Fruit fly (Drosophila melanogaster) whole organism, wandering third instar larva: Measurements from ENCODE around the gene CG13314.

Experiments used
- Abd-B ChIP-seq: fragments of >200 bp; optimal IDR thresholded peaks from 2 replicates; lab custom pipeline; 2017; ENCODE audit warnings: missing biosample characterization, missing genetic modification characterization
- CG32264 ChIP-seq: fragments of 200-800 bp; sonication (Bioruptor generic); optimal IDR thresholded peaks from 2 replicates; lab custom pipeline; 2016; ENCODE audit warnings: missing biosample characterization, missing genetic modification characterization
- CG9705 ChIP-seq: fragments of 200-800 bp; sonication (Bioruptor generic); optimal IDR thresholded peaks from 2 replicates; lab custom pipeline; 2018; ENCODE audit warnings: missing biosample characterization, mild to moderate bottlenecking, missing genetic modification characterization
- CrebA ChIP-seq: fragments of 200-800 bp; sonication (Bioruptor generic); optimal IDR thresholded peaks from 2 replicates; lab custom pipeline; 2016; ENCODE audit warnings: missing biosample characterization, mild to moderate bottlenecking, missing genetic modification characterization, borderline replicate concordance
- Dfd ChIP-seq: fragments of >200 bp; optimal IDR thresholded peaks from 2 replicates; lab custom pipeline; 2017; ENCODE audit warnings: missing biosample characterization, missing genetic modification characterization
- Dif ChIP-seq: fragments of 200-275, 200-300 bp; sonication (Bioruptor generic); optimal IDR thresholded peaks from 2 replicates; lab custom pipeline; 2018; ENCODE audit warnings: missing biosample characterization, missing genetic modification characterization; ENCODE audit not compliant: partially characterized antibody
- GATAd ChIP-seq: sonication (Bioruptor generic); optimal IDR thresholded peaks from 2 replicates; lab custom pipeline; 2016; ENCODE audit warnings: missing biosample characterization, missing genetic modification characterization
- HLH106 ChIP-seq: fragments of 200-800 bp; optimal IDR thresholded peaks from 3 replicates; lab custom pipeline; 2019; ENCODE audit warnings: missing biosample characterization, mild to moderate bottlenecking, missing genetic modification characterization, moderate library complexity
- Hnf4 ChIP-seq: fragments of 200-800 bp; sonication (Bioruptor generic); optimal IDR thresholded peaks from 2 replicates; lab custom pipeline; 2016; ENCODE audit warnings: missing biosample characterization, mild to moderate bottlenecking, missing genetic modification characterization
- Hr78 ChIP-seq: fragments of >200 bp; optimal IDR thresholded peaks from 2 replicates; lab custom pipeline; 2017; ENCODE audit warnings: missing biosample characterization, missing genetic modification characterization
- Hr83 ChIP-seq: fragments of 200-300 bp; sonication (Bioruptor generic); optimal IDR thresholded peaks from 2 replicates; lab custom pipeline; 2016; ENCODE audit warnings: missing biosample characterization, mild to moderate bottlenecking, missing genetic modification characterization, moderate library complexity; ENCODE audit not compliant: poor library complexity, severe bottlenecking
- Mio ChIP-seq: sonication (Bioruptor generic); optimal IDR thresholded peaks from 2 replicates; lab custom pipeline; 2016; ENCODE audit warnings: missing biosample characterization, missing genetic modification characterization
- Myc ChIP-seq: fragments of >200 bp; optimal IDR thresholded peaks from 2 replicates; lab custom pipeline; 2017
- N ChIP-seq: fragments of >200 bp; optimal IDR thresholded peaks from 2 replicates; lab custom pipeline; 2018; ENCODE audit warnings: missing biosample characterization, missing external identifiers, missing genetic modification characterization
- OdsH ChIP-seq: fragments of 200-800 bp; sonication (Bioruptor generic); optimal IDR thresholded peaks from 2 replicates; lab custom pipeline; 2016; ENCODE audit warnings: missing biosample characterization, mild to moderate bottlenecking, missing genetic modification characterization
- Rel ChIP-seq, 2 experiments: fragments of 200-800 bp; sonication (Bioruptor generic) in 1 of 2; optimal IDR thresholded peaks; 2 replicates in 1 of 2; 3 replicates in 1 of 2; lab custom pipeline; 2016 to 2019; ENCODE audit warnings: mild to moderate bottlenecking in 2 of 2, missing biosample characterization in 2 of 2, missing genetic modification characterization in 2 of 2, moderate library complexity in 1 of 2
- Vsx2 ChIP-seq: fragments of 200-300, 225-300 bp; sonication (Bioruptor generic); optimal IDR thresholded peaks from 2 replicates; lab custom pipeline; 2018; ENCODE audit warnings: missing biosample characterization, missing genetic modification characterization; ENCODE audit not compliant: partially characterized antibody
- br ChIP-seq: fragments of 200-800 bp; sonication (Bioruptor generic); optimal IDR thresholded peaks from 2 replicates; lab custom pipeline; 2016; ENCODE audit warnings: missing biosample characterization, missing genetic modification characterization
- brk ChIP-seq: fragments of 200-800 bp; sonication (Bioruptor generic); optimal IDR thresholded peaks from 2 replicates; lab custom pipeline; 2016; ENCODE audit warnings: missing biosample characterization, mild to moderate bottlenecking, missing genetic modification characterization
- dl ChIP-seq, 2 experiments: fragments of 175-275, 200-275 bp in 1 of 2; fragments of 200-275 bp in 1 of 2; sonication (Bioruptor generic); optimal IDR thresholded peaks; lab custom pipeline; 2018; ENCODE audit warnings: mild to moderate bottlenecking in 2 of 2, missing biosample characterization in 2 of 2, missing genetic modification characterization in 2 of 2, moderate library complexity in 2 of 2; ENCODE audit not compliant: partially characterized antibody in 2 of 2, insufficient read depth in 1 of 2
- dmrt93B ChIP-seq: fragments of 200-800 bp; sonication (Bioruptor generic); optimal IDR thresholded peaks from 2 replicates; lab custom pipeline; 2018; ENCODE audit warnings: missing biosample characterization, mild to moderate bottlenecking, missing genetic modification characterization
- dsf ChIP-seq: sonication (Bioruptor generic); optimal IDR thresholded peaks from 2 replicates; lab custom pipeline; 2016; ENCODE audit warnings: missing biosample characterization, missing genetic modification characterization, borderline replicate concordance
- ey ChIP-seq: fragments of 200-800 bp; sonication (Bioruptor generic); optimal IDR thresholded peaks from 2 replicates; lab custom pipeline; 2016; ENCODE audit warnings: missing biosample characterization, missing genetic modification characterization
- foxo ChIP-seq, 2 experiments: fragments of 200-800 bp; sonication (Bioruptor generic); optimal IDR thresholded peaks; 2 replicates in 1 of 2; 3 replicates in 1 of 2; lab custom pipeline; 2016 to 2017; ENCODE audit warnings: missing biosample characterization in 2 of 2, missing genetic modification characterization in 2 of 2
- h ChIP-seq: fragments of 200-800 bp; sonication (Bioruptor generic); optimal IDR thresholded peaks from 3 replicates; lab custom pipeline; 2016; ENCODE audit warnings: missing biosample characterization, mild to moderate bottlenecking, missing genetic modification characterization
- jim ChIP-seq: fragments of 175-275, 200-325 bp; sonication (Bioruptor generic); optimal IDR thresholded peaks from 2 replicates; lab custom pipeline; 2016; ENCODE audit warnings: missing biosample characterization, mild to moderate bottlenecking, missing genetic modification characterization
- lola ChIP-seq: fragments of >200 bp; optimal IDR thresholded peaks from 2 replicates; lab custom pipeline; 2017; ENCODE audit warnings: missing biosample characterization, missing genetic modification characterization
- pan ChIP-seq: fragments of >200 bp; optimal IDR thresholded peaks from 2 replicates; lab custom pipeline; 2017
- psq ChIP-seq: fragments of 200-800 bp; sonication (Bioruptor generic); optimal IDR thresholded peaks from 3 replicates; lab custom pipeline; 2017; ENCODE audit warnings: missing biosample characterization, mild to moderate bottlenecking, missing genetic modification characterization, moderate library complexity
- sage ChIP-seq: fragments of 200-800 bp; sonication (Bioruptor generic); optimal IDR thresholded peaks from 2 replicates; lab custom pipeline; 2016; ENCODE audit warnings: missing biosample characterization, mild to moderate bottlenecking, missing genetic modification characterization
- tai ChIP-seq: sonication (Bioruptor generic); optimal IDR thresholded peaks from 2 replicates; lab custom pipeline; 2016; ENCODE audit warnings: missing biosample characterization, missing genetic modification characterization
- woc ChIP-seq: sonication (Bioruptor generic); optimal IDR thresholded peaks from 2 replicates; lab custom pipeline; 2016; ENCODE audit warnings: missing biosample characterization, mild to moderate bottlenecking, missing genetic modification characterization

Gene CG13314

dm6 chr3L:8981495-8981894, at the start of gene CG13314:
CG13314 (plus strand) TSS chr3L:8981795.
- TF ChIP-seq GATAd (no peak), lola (GFP tag; lab: Kevin White, UChicago) (no peak), N (no peak), woc (GFP tag; lab: Kevin White, UChicago) (no peak), br (GFP tag; lab: Kevin White, UChicago) (no peak), Hnf4 (GFP tag; lab: Kevin White, UChicago) (no peak), brk (GFP tag; lab: Kevin White, UChicago) (no peak), foxo (GFP tag; optimal IDR thresholded peaks at IDR 0.05; lab: Kevin White, UChicago) (no peak), Rel (GFP tag; optimal IDR thresholded peaks at IDR 0.05; lab: Kevin White, UChicago) (no peak), Rel (tag; optimal IDR thresholded peaks at IDR 0.05; lab: Kevin White, UChicago) (no peak)

- TF ChIP-seq Vsx2 = no peak
- peak; percentile 34 for TF ChIP-seq CrebA (GFP tag; lab: Kevin White, UChicago)
Observed at dm6 chr3L:8931916-8932315, 49.7 kb upstream of the CG13314 start.

- TF ChIP-seq Rel (GFP tag; optimal IDR thresholded peaks at IDR 0.05; lab: Kevin White, UChicago) (no peak), Rel (tag; optimal IDR thresholded peaks at IDR 0.05; lab: Kevin White, UChicago) (no peak), psq (GFP tag; lab: Kevin White, UChicago) (no peak), CG32264 (GFP tag; lab: Kevin White, UChicago) (no peak), woc (GFP tag; lab: Kevin White, UChicago) (no peak), dmrt93B (GFP tag; lab: Kevin White, UChicago) (no peak), lola (GFP tag; lab: Kevin White, UChicago) (no peak), dsf (no peak), CrebA (GFP tag; lab: Kevin White, UChicago) (no peak), pan (lab: Kevin White, UChicago) (no peak), dl (GFP tag; optimal IDR thresholded peaks at IDR 0.05; lab: Kevin White, UChicago; ENCODE audit: insufficient read depth in 1 of 2, partially characterized antibody in 2 of 2) (no peak), h (GFP tag; lab: Kevin White, UChicago) (no peak), HLH106 (tag; lab: Kevin White, UChicago) (no peak), N (no peak), sage (GFP tag; lab: Kevin White, UChicago) (no peak), Mio (GFP tag; lab: Kevin White, UChicago) (no peak), GATAd (no peak), Dif (GFP tag; lab: Kevin White, UChicago) (no peak)
Observed at dm6 chr3L:8939654-8940053, 41.9 kb upstream of the CG13314 start.

- no peak for TF ChIP-seq pan (lab: Kevin White, UChicago)
- no peak for TF ChIP-seq Myc
- no peak for TF ChIP-seq HLH106 (tag; lab: Kevin White, UChicago)
- no peak for TF ChIP-seq jim (GFP tag; lab: Kevin White, UChicago)
- no peak for TF ChIP-seq OdsH
- no peak for TF ChIP-seq Hr78 (GFP tag; lab: Kevin White, UChicago)
Observed at dm6 chr3L:8947848-8948494, 33.6 kb upstream of the CG13314 start.

dm6 chr3L:8949823-8950222, 31.8 kb upstream of the CG13314 start:
- TF ChIP-seq lola (GFP tag; lab: Kevin White, UChicago) = no peak
- peak; percentile 57 for TF ChIP-seq Dfd (GFP tag; lab: Kevin White, UChicago)

- TF ChIP-seq dsf (no peak), Dif (GFP tag; lab: Kevin White, UChicago) (no peak), GATAd (no peak), Dfd (GFP tag; lab: Kevin White, UChicago) (no peak), tai (GFP tag; lab: Kevin White, UChicago) (no peak), CG9705 (no peak), ey (GFP tag; lab: Kevin White, UChicago) (no peak), Abd-B (no peak), br (GFP tag; lab: Kevin White, UChicago) (no peak), Hr83 (GFP tag; lab: Kevin White, UChicago) (no peak), jim (GFP tag; lab: Kevin White, UChicago) (no peak), brk (GFP tag; lab: Kevin White, UChicago) (no peak), HLH106 (tag; lab: Kevin White, UChicago) (no peak), Mio (GFP tag; lab: Kevin White, UChicago) (no peak), Vsx2 (no peak), foxo (GFP tag; optimal IDR thresholded peaks at IDR 0.05; lab: Kevin White, UChicago) (no peak), h (GFP tag; lab: Kevin White, UChicago) (no peak), N (no peak), woc (GFP tag; lab: Kevin White, UChicago) (no peak), pan (lab: Kevin White, UChicago) (no peak)
Observed at dm6 chr3L:8950955-8951354, 30.6 kb upstream of the CG13314 start.
